Fruit fly (Drosophila melanogaster) whole organism, embryonic: ENCODE data around the gene Dup99B.

Experiments
- Abd-B ChIP-seq: fragments of 200-800 bp; sonication (Bioruptor generic); optimal IDR thresholded peaks from 2 replicates; lab custom pipeline; 2018; ENCODE audit warnings: missing biosample characterization, mild to moderate bottlenecking, missing genetic modification characterization, moderate library complexity
- Bgb ChIP-seq: fragments of 200-800 bp; sonication (Bioruptor generic); IDR thresholded peaks from 2 replicates; pipeline ENCODE4 v1.3.6; 2022; ENCODE audit warnings: missing biosample characterization, missing genetic modification characterization; ENCODE audit not compliant: partially characterized antibody
- Bteb2 ChIP-seq: fragments of 200-800 bp; sonication (Bioruptor generic); optimal IDR thresholded peaks from 2 replicates; lab custom pipeline; 2016; ENCODE audit warnings: missing biosample characterization, missing genetic modification characterization
- CG10565 ChIP-seq: fragments of 200-800 bp; sonication (Bioruptor generic); optimal IDR thresholded peaks from 3 replicates; lab custom pipeline; 2016; ENCODE audit warnings: missing biosample characterization, mild to moderate bottlenecking, missing genetic modification characterization
- CG10979 ChIP-seq: fragments of 200-800 bp; sonication (Bioruptor generic); optimal IDR thresholded peaks from 2 replicates; lab custom pipeline; 2018; ENCODE audit warnings: missing biosample characterization, mild to moderate bottlenecking, missing genetic modification characterization, moderate library complexity
- CG11695 ChIP-seq: fragments of 200-800 bp; sonication (Bioruptor generic); IDR thresholded peaks from 3 replicates; pipeline ENCODE4 v1.3.6; 2022; ENCODE audit warnings: missing biosample characterization, missing genetic modification characterization
- CG12299 ChIP-seq: fragments of 200-800 bp; sonication (Bioruptor generic); optimal IDR thresholded peaks from 2 replicates; lab custom pipeline; 2018; ENCODE audit warnings: missing biosample characterization, mild to moderate bottlenecking, missing genetic modification characterization
- CG1233 ChIP-seq: fragments of 200-800 bp; sonication (Bioruptor generic); optimal IDR thresholded peaks from 4 replicates; lab custom pipeline; 2018; ENCODE audit warnings: missing biosample characterization, mild to moderate bottlenecking, missing genetic modification characterization
- CG15479 ChIP-seq: fragments of 200-800 bp; sonication (Bioruptor generic); optimal IDR thresholded peaks from 3 replicates; lab custom pipeline; 2019; ENCODE audit warnings: missing biosample characterization, mild to moderate bottlenecking, missing genetic modification characterization, moderate library complexity
- CG17829 ChIP-seq: fragments of 200-800 bp; optimal IDR thresholded peaks from 2 replicates; lab custom pipeline; 2019; ENCODE audit warnings: missing biosample characterization, mild to moderate bottlenecking, missing genetic modification characterization, moderate library complexity
- CG18599 ChIP-seq: fragments of 200-800 bp; sonication (Bioruptor generic); optimal IDR thresholded peaks from 3 replicates; lab custom pipeline; 2017; ENCODE audit warnings: missing biosample characterization, missing genetic modification characterization, mild to moderate bottlenecking, moderate library complexity, missing genetic modification reagents
- CG18764 ChIP-seq: fragments of 200-800 bp; sonication (Bioruptor generic); optimal IDR thresholded peaks from 3 replicates; lab custom pipeline; 2016; ENCODE audit warnings: missing biosample characterization, missing genetic modification characterization
- CG2129 ChIP-seq: fragments of 200-800 bp; sonication (Bioruptor generic); IDR thresholded peaks from 2 replicates; pipeline ENCODE4 v1.3.6; 2022; ENCODE audit warnings: missing biosample characterization, missing genetic modification characterization; ENCODE audit not compliant: partially characterized antibody
- CG30431 ChIP-seq: fragments of 200-800 bp; sonication (Bioruptor generic); optimal IDR thresholded peaks from 2 replicates; lab custom pipeline; 2017; ENCODE audit warnings: missing biosample characterization, missing genetic modification characterization
- CG3163 ChIP-seq: fragments of 200-800 bp; sonication (Bioruptor generic); optimal IDR thresholded peaks from 3 replicates; lab custom pipeline; 2016; ENCODE audit warnings: missing biosample characterization, missing genetic modification characterization
- CG3726 ChIP-seq: fragments of 200-800 bp; sonication (Bioruptor generic); IDR thresholded peaks from 3 replicates; pipeline ENCODE4, ENCODE4 v1.3.6; 2022; ENCODE audit warnings: missing biosample characterization, missing genetic modification characterization
- CG4424 ChIP-seq: fragments of 200-800 bp; sonication (Bioruptor generic); optimal IDR thresholded peaks from 3 replicates; lab custom pipeline; 2016; ENCODE audit warnings: missing biosample characterization, missing genetic modification characterization
- CG7271 ChIP-seq: fragments of 200-800 bp; sonication (Bioruptor generic); optimal IDR thresholded peaks from 2 replicates; lab custom pipeline; 2018; ENCODE audit warnings: missing biosample characterization, mild to moderate bottlenecking, missing genetic modification characterization, moderate library complexity
- CG8290 ChIP-seq, 3 experiments: fragments of 200-800 bp; sonication (Bioruptor generic); optimal IDR thresholded peaks; 2 replicates each; lab custom pipeline; 2016 to 2019; ENCODE audit warnings: missing biosample characterization in 3 of 3, missing genetic modification characterization in 3 of 3, mild to moderate bottlenecking in 2 of 3, moderate library complexity in 1 of 3
- CG9437 ChIP-seq: fragments of 200-800 bp; sonication (Bioruptor generic); optimal IDR thresholded peaks from 2 replicates; lab custom pipeline; 2018; ENCODE audit warnings: missing biosample characterization, mild to moderate bottlenecking, missing genetic modification characterization
- CG9727 ChIP-seq: fragments of 200-800 bp; sonication (Bioruptor generic); optimal IDR thresholded peaks from 3 replicates; lab custom pipeline; 2017; ENCODE audit warnings: missing biosample characterization, mild to moderate bottlenecking, missing genetic modification characterization
- D19B ChIP-seq: fragments of 200-800 bp; sonication (Bioruptor generic); optimal IDR thresholded peaks from 2 replicates; lab custom pipeline; 2017; ENCODE audit warnings: missing biosample characterization, mild to moderate bottlenecking, missing genetic modification characterization
- H2.0 ChIP-seq: fragments of 200-800 bp; sonication (Bioruptor generic); IDR thresholded peaks from 2 replicates; pipeline ENCODE4 v1.3.6; 2022; ENCODE audit warnings: missing biosample characterization, missing genetic modification characterization
- Oaz ChIP-seq: fragments of 200-800 bp; sonication (Bioruptor generic); IDR thresholded peaks from 2 replicates; pipeline ENCODE4 v1.3.6; 2022; ENCODE audit warnings: missing biosample characterization, missing genetic modification characterization
- Oli ChIP-seq: fragments of 200-800 bp; sonication (Bioruptor generic); optimal IDR thresholded peaks from 2 replicates; lab custom pipeline; 2018; ENCODE audit warnings: missing biosample characterization, mild to moderate bottlenecking, missing genetic modification characterization, moderate library complexity
- Poxn ChIP-seq: fragments of 200-800 bp; sonication (Bioruptor generic); IDR thresholded peaks from 2 replicates; pipeline ENCODE4 v1.3.6; 2022; ENCODE audit warnings: missing biosample characterization, missing genetic modification characterization
- Rfx ChIP-seq: fragments of 200-800 bp; sonication (Bioruptor generic); IDR thresholded peaks from 2 replicates; pipeline ENCODE4 v1.3.6; 2022; ENCODE audit warnings: missing biosample characterization, missing genetic modification characterization
- Sox102F ChIP-seq: fragments of 200-800 bp; sonication (Bioruptor generic); optimal IDR thresholded peaks from 2 replicates; lab custom pipeline; 2018; ENCODE audit warnings: missing biosample characterization, mild to moderate bottlenecking, missing genetic modification characterization, moderate library complexity
- Ssrp ChIP-seq: fragments of 200-800 bp; sonication (Bioruptor generic); optimal IDR thresholded peaks from 2 replicates; lab custom pipeline; 2018; ENCODE audit warnings: missing biosample characterization, mild to moderate bottlenecking, missing genetic modification characterization, moderate library complexity
- Xrp1 ChIP-seq: fragments of 200-800 bp; sonication (Bioruptor generic); IDR thresholded peaks from 2 replicates; pipeline ENCODE4 v1.3.6; 2022; ENCODE audit warnings: missing biosample characterization, missing genetic modification characterization
- al ChIP-seq: fragments of 200-800 bp; sonication (Bioruptor generic); IDR thresholded peaks from 2 replicates; pipeline ENCODE4 v1.3.6; 2022; ENCODE audit warnings: missing biosample characterization, missing genetic modification characterization
- chif ChIP-seq, 2 experiments: fragments of 200-800 bp; sonication (Bioruptor generic); optimal IDR thresholded peaks; 3 replicates each; lab custom pipeline; 2016; ENCODE audit warnings: missing biosample characterization in 2 of 2, missing genetic modification characterization in 2 of 2
- chn ChIP-seq: fragments of 200-800 bp; sonication (Bioruptor generic); optimal IDR thresholded peaks from 2 replicates; lab custom pipeline; 2016; ENCODE audit warnings: missing biosample characterization, missing genetic modification characterization
- ci ChIP-seq: fragments of 200-800 bp; sonication (Bioruptor generic); IDR thresholded peaks from 3 replicates; pipeline ENCODE4 v1.3.6; 2022; ENCODE audit warnings: missing biosample characterization, missing genetic modification characterization
- corto ChIP-seq: fragments of 200-800 bp; sonication (Bioruptor generic); optimal IDR thresholded peaks from 2 replicates; lab custom pipeline; 2016; ENCODE audit warnings: missing biosample characterization, mild to moderate bottlenecking, missing genetic modification characterization, moderate library complexity
- cwo ChIP-seq: fragments of 200-800 bp; sonication (Bioruptor generic); optimal IDR thresholded peaks from 3 replicates; lab custom pipeline; 2017; ENCODE audit warnings: missing biosample characterization, missing genetic modification characterization, mild to moderate bottlenecking, moderate library complexity, missing genetic modification reagents
- da ChIP-seq: fragments of 200-800 bp; sonication (Bioruptor generic); optimal IDR thresholded peaks from 2 replicates; lab custom pipeline; 2016; ENCODE audit warnings: missing biosample characterization, missing genetic modification characterization
- dan ChIP-seq: fragments of 200-800 bp; sonication (Bioruptor generic); IDR thresholded peaks from 2 replicates; pipeline ENCODE4 v1.3.6; 2022; ENCODE audit warnings: missing biosample characterization, missing genetic modification characterization
- ems ChIP-seq: fragments of 200-800 bp; sonication (Bioruptor generic); optimal IDR thresholded peaks from 3 replicates; lab custom pipeline; 2016; ENCODE audit warnings: missing biosample characterization, missing genetic modification characterization
- eve ChIP-seq, 2 experiments: fragments of >200 bp; optimal IDR thresholded peaks; 2 replicates each; lab custom pipeline; 2017; ENCODE audit warnings: missing biosample characterization in 2 of 2, missing genetic modification characterization in 2 of 2
- fd96Cb ChIP-seq: fragments of 200-800 bp; sonication (Bioruptor generic); optimal IDR thresholded peaks from 2 replicates; lab custom pipeline; 2018; ENCODE audit warnings: missing biosample characterization, mild to moderate bottlenecking, missing genetic modification characterization, moderate library complexity
- gro ChIP-seq: fragments of 200-800 bp; sonication (Bioruptor generic); optimal IDR thresholded peaks from 2 replicates; lab custom pipeline; 2016; ENCODE audit warnings: missing biosample characterization, missing genetic modification characterization
- lilli ChIP-seq: fragments of 200-800 bp; sonication (Bioruptor generic); optimal IDR thresholded peaks from 3 replicates; lab custom pipeline; 2016; ENCODE audit warnings: missing biosample characterization, missing genetic modification characterization
- lola ChIP-seq, 3 experiments: fragments of >200 bp in 2 of 3; fragments of 200-800 bp in 1 of 3; sonication (Bioruptor generic) in 1 of 3; optimal IDR thresholded peaks; 2 replicates each; lab custom pipeline; 2017 to 2019; ENCODE audit warnings: missing biosample characterization in 3 of 3, missing genetic modification characterization in 3 of 3, mild to moderate bottlenecking in 1 of 3, moderate library complexity in 1 of 3
- pb ChIP-seq: fragments of 200-800 bp; sonication (Bioruptor generic); optimal IDR thresholded peaks from 3 replicates; lab custom pipeline; 2016; ENCODE audit warnings: missing biosample characterization, missing genetic modification characterization
- pnt ChIP-seq: fragments of 200-800 bp; sonication (Bioruptor generic); optimal IDR thresholded peaks from 3 replicates; lab custom pipeline; 2016; ENCODE audit warnings: missing biosample characterization, missing genetic modification characterization
- salm ChIP-seq: fragments of 200-800 bp; sonication (Bioruptor generic); optimal IDR thresholded peaks from 2 replicates; lab custom pipeline; 2018; ENCODE audit warnings: missing biosample characterization, mild to moderate bottlenecking, missing genetic modification characterization
- sens ChIP-seq: fragments of 200-800 bp; sonication (Bioruptor generic); peaks from one replicate; lab custom pipeline; 2016; ENCODE audit warnings: missing biosample characterization, missing genetic modification characterization
- unc-4 ChIP-seq: fragments of 200-800 bp; sonication (Bioruptor generic); IDR thresholded peaks from 2 replicates; pipeline ENCODE4 v1.3.6; 2022; ENCODE audit warnings: missing biosample characterization, missing genetic modification characterization; ENCODE audit not compliant: partially characterized antibody
- wdn ChIP-seq: fragments of 200-800 bp; sonication (Bioruptor generic); IDR thresholded peaks from 2 replicates; pipeline ENCODE4 v1.3.6; 2022; ENCODE audit warnings: missing biosample characterization, missing genetic modification characterization
- zen2 ChIP-seq: fragments of 200-800 bp; sonication (Bioruptor generic); IDR thresholded peaks from 3 replicates; pipeline ENCODE4 v1.3.6; 2022; ENCODE audit warnings: missing biosample characterization, missing genetic modification characterization; ENCODE audit not compliant: partially characterized antibody

Gene Dup99B

DNA sequence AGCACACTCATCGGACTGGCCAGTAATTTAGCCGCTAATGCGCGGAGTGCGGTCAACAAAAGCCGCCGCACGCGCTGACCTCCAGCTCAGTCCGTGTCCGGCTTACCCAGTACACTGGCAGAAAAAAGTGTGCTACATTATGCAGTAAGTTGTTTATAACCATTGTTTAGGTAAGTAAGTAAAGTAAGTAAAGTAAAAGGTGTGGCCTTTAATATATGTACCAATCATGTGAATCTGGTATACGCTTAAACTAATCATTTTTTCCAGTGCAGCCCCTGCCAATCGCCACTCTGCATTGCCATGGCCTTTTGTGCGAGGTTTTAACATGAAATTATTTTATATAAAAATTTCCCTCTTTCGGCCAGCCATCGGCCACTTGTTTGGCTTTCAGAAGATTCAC, 3.7 kb downstream of the Dup99B start (continued):
- no peak for TF ChIP-seq ems
- no peak for TF ChIP-seq Poxn
- peak; percentile 3 for TF ChIP-seq fd96Cb (tag; lab: Kevin White, UChicago)
- no peak for TF ChIP-seq CG3726
- TF ChIP-seq Rfx (GFP tag; lab: Robert Waterston, UW) = no peak; the same call in 1 of the 2 replicates
- peak; percentile 62; the same call in 2 of the 3 replicates for TF ChIP-seq ci (GFP tag; lab: Robert Waterston, UW)
- peak in 1 of 2 experiments; percentile 27 for TF ChIP-seq chif (GFP tag; optimal IDR thresholded peaks at IDR 0.05; lab: Kevin White, UChicago)
- no peak for TF ChIP-seq cwo (GFP tag; lab: Kevin White, UChicago)
- TF ChIP-seq chn = peak; percentile 6
- no peak for TF ChIP-seq CG17829 (tag; lab: Kevin White, UChicago)
- no peak for TF ChIP-seq unc-4
- no peak for TF ChIP-seq gro (GFP tag; lab: Kevin White, UChicago)
- no peak for TF ChIP-seq CG4424 (GFP tag; lab: Kevin White, UChicago)
- TF ChIP-seq al (GFP tag; lab: Robert Waterston, UW) = no peak
- peak; percentile 43 for TF ChIP-seq Xrp1 (GFP tag; lab: Robert Waterston, UW)
- no peak for TF ChIP-seq D19B
- peak; percentile 7 for TF ChIP-seq CG30431
- TF ChIP-seq Sox102F (GFP tag; lab: Kevin White, UChicago) = no peak
- no peak for TF ChIP-seq wdn (GFP tag; lab: Robert Waterston, UW)
- no peak for TF ChIP-seq lilli
- no peak for TF ChIP-seq corto (GFP tag; lab: Kevin White, UChicago)
- TF ChIP-seq Oaz = no peak
- no peak for TF ChIP-seq Bgb (GFP tag; lab: Robert Waterston, UW)
- TF ChIP-seq CG18764 (GFP tag; lab: Kevin White, UChicago) = no peak
- no peak for TF ChIP-seq Ssrp (tag; lab: Kevin White, UChicago)
- TF ChIP-seq CG11695 = no peak
- TF ChIP-seq lola (GFP tag; optimal IDR thresholded peaks at IDR 0.05; lab: Kevin White, UChicago) = peak in 1 of 3 experiments; percentile 41
- TF ChIP-seq CG2129 = no peak
- TF ChIP-seq Bteb2 = no peak
- no peak for TF ChIP-seq CG15479 (GFP tag; lab: Kevin White, UChicago)
- TF ChIP-seq CG10565 (GFP tag; lab: Kevin White, UChicago) = no peak
- TF ChIP-seq eve (GFP tag; optimal IDR thresholded peaks at IDR 0.05; lab: Kevin White, UChicago) = no peak
- TF ChIP-seq pnt (GFP tag; lab: Kevin White, UChicago) = no peak
- no peak for TF ChIP-seq salm (tag; lab: Kevin White, UChicago)
- TF ChIP-seq CG18599 (GFP tag; lab: Kevin White, UChicago) = no peak
- 0 out of 2 replicates have a peak, but pooled peaks have one; percentile 13 for TF ChIP-seq H2.0 (GFP tag; lab: Robert Waterston, UW)
- no peak for TF ChIP-seq dan (GFP tag; lab: Robert Waterston, UW)
- TF ChIP-seq da (GFP tag; lab: Kevin White, UChicago) = no peak
- no peak for TF ChIP-seq zen2 (GFP tag; lab: Robert Waterston, UW)
- TF ChIP-seq CG7271 = no peak
- no peak for TF ChIP-seq CG8290 (GFP tag; optimal IDR thresholded peaks at IDR 0.05; lab: Kevin White, UChicago)
- no peak for TF ChIP-seq CG8290 (tag; optimal IDR thresholded peaks at IDR 0.05; lab: Kevin White, UChicago)
- TF ChIP-seq CG1233 (GFP tag; lab: Kevin White, UChicago) = no peak
- TF ChIP-seq Abd-B = peak; percentile 14
- peak; percentile 5 for TF ChIP-seq CG9727 (GFP tag; lab: Kevin White, UChicago)
- no peak for TF ChIP-seq CG12299 (tag; lab: Kevin White, UChicago)
- TF ChIP-seq CG9437 = no peak
- TF ChIP-seq sens (GFP tag; lab: Kevin White, UChicago) = peak; percentile 81
- peak; percentile 18 for TF ChIP-seq Oli (tag; lab: Kevin White, UChicago)
- TF ChIP-seq CG3163 (GFP tag; lab: Kevin White, UChicago) = no peak
- no peak for TF ChIP-seq pb (GFP tag; lab: Kevin White, UChicago)
- TF ChIP-seq CG10979 = peak; percentile 11
